Worm (Caenorhabditis elegans) whole organism, midembryonic: Measurements from ENCODE around the gene thoc-2.

Experiments
- klf-2 ChIP-seq: fragments of 200-800 bp; sonication (Bioruptor generic); conservative IDR thresholded peaks from 2 replicates; pipeline ENCODE4 v1.3.6; 2022; ENCODE audit warnings: missing genetic modification reagents, missing genetic modification characterization, missing compliant biosample characterization
- ztf-29 ChIP-seq: fragments of 200-800 bp; sonication (Bioruptor generic); IDR thresholded peaks from 2 replicates; pipeline ENCODE4 v1.3.6; 2022; ENCODE audit warnings: missing genetic modification reagents, missing genetic modification characterization, missing compliant biosample characterization

DNA sequence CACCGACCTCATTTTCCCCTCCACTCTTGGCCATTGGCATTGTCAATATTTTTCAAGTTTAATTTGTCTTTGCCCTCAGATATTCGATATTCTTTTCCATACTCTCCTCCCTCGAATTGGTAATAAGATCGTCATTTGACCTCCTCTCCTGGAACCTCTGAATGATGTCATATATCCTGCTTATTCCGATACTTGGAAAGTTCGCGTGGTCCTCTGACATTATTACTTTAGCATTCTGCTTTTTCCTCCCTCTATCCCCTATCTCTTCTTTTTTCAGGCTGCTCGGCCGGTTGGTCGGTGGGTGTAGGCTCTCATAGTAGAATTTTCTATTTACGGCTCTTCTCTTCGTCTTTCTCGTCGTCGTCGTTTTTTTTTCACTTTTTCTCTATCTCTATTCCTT, 15.4 kb upstream of the thoc-2 start:
- TF ChIP-seq klf-2 (GFP tag; lab: Robert Waterston, UW) (no peak), ztf-29 (GFP tag; lab: Robert Waterston, UW) (no peak)
